Worm (Caenorhabditis elegans): ENCODE data around the gene morc-1.

DNA sequence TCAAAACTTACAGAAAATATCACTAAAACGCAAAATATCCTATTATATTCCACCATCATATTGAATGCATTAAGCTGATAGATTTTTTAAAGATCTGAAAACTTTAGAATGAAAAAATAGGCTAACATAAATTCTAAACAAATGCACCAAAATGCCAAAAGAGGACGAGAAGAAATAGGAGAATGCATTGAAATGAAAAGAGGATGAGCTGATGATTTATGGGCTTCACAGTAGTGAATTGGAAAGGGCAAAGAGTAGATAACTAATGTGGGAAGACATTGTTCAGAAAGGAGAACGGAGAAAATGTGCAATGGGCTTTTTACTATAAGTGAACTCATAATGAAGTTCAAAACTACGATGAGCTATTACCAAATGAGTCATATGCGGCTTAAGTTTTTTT lies 10.8 kb upstream of the morc-1 start, which contains the start of gene cutl-19:
- no peak for TF ChIP-seq nhr-11 (tag; optimal IDR thresholded peaks at IDR 0.05)
- no peak for TF ChIP-seq pag-3 (tag; optimal IDR thresholded peaks at IDR 0.05; ENCODE audit: borderline replicate concordance, insufficient read depth)
- no peak for TF ChIP-seq zip-4 (GFP tag; optimal IDR thresholded peaks at IDR 0.05)
- TF ChIP-seq F16B12.6 (tag; optimal IDR thresholded peaks at IDR 0.05): no peak
